Worm (Caenorhabditis elegans): Measurements from ENCODE around the gene tbc-7.

Gene tbc-7

DNA sequence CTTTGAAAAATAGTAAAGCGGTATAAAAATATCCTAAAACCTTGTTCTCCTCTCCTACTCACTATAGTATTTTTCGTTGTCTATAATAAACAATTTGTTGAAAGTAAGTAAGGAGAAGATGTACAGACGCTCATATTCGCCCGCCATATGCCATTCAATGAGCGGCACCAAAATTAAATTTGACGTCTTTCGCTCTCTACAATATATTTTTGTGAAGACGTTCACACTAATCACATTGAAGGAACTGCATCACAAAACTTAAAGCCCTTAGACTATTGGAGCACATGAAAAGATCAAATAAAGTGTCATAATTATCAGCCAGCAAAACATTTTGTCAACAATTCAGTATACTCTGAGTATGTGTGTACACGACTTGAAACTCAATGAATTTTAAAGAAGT lies 2.3 kb upstream of the tbc-7 start (continued):
- TF ChIP-seq hsf-1 (GFP tag; IDR thresholded peaks at IDR 0.05): no peak
- TF ChIP-seq him-1 (tag; optimal IDR thresholded peaks at IDR 0.05): no peak

DNA sequence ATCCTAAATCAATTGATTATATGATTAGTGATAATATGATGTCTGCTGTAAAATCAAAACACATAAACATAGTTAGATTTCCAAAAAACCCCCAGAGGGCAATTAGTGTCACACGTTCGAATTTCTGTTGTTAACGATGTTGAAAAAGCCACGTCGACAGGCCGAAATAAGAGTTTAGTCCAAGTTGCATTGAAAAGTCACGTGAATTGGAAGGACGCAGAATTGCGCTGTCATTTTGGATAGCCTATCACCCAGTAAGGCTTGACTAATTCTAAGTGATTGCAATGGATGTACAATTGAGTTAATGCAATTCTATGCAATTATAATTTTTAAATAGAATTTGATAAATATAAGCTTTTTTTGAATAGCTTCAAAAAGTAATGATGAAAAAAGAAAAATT lies 1.5 kb downstream of the tbc-7 start:
- TF ChIP-seq ztf-26 (tag; optimal IDR thresholded peaks at IDR 0.05): peak; percentile 24
- TF ChIP-seq C17E4.6 (GFP tag; IDR thresholded peaks at IDR 0.05): no peak

DNA sequence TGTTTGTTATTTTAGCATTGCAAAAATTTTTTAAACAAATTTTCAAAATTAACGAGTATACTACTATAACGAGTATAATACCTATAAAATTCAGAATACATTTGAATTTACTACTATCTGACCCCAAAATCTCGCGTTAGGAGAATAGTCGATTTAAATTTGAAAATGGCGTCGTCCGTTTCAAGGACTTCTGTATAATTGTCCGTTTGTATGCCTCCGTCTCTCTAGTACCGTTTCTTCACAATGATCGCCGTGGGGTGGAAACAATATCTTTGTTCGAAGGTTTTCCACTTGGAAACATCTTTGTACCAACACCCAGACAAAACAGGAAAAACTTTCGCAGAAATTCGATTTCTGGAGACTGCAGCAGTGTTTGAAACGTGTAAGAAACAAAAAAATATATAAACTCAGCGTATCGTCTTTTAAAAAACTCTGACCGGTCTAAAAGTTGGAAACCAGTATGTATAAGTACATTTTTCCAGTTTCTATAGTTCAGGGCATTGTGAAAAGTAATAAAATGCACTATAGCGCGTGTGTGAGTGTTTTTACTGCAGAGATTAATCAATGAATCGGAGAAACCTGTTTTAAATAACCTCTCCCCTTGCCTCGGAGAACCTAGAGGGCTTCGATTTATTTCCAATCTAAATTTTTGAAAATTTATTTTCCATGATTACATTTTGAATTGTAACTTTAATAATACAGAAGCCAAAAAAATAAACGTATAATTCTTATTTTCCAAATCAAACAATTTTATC lies 3.8 kb downstream of the tbc-7 start:
- TF ChIP-seq hrde-1 (tag; optimal IDR thresholded peaks at IDR 0.05; ENCODE audit: borderline replicate concordance) (no peak), nhr-179 (tag; optimal IDR thresholded peaks at IDR 0.05) (no peak), gei-17 (GFP tag; optimal IDR thresholded peaks at IDR 0.05) (no peak), nfya-1 (tag; optimal IDR thresholded peaks at IDR 0.05; ENCODE audit: borderline replicate concordance, insufficient read depth) (no peak), Y79H2A.3 (GFP tag; conservative IDR thresholded peaks at IDR 0.05) (no peak), madf-3 (GFP tag; IDR thresholded peaks at IDR 0.05) (no peak), B0336.3 (GFP tag; IDR thresholded peaks at IDR 0.05) (no peak), attf-3 (GFP tag; conservative IDR thresholded peaks at IDR 0.05) (no peak)

DNA sequence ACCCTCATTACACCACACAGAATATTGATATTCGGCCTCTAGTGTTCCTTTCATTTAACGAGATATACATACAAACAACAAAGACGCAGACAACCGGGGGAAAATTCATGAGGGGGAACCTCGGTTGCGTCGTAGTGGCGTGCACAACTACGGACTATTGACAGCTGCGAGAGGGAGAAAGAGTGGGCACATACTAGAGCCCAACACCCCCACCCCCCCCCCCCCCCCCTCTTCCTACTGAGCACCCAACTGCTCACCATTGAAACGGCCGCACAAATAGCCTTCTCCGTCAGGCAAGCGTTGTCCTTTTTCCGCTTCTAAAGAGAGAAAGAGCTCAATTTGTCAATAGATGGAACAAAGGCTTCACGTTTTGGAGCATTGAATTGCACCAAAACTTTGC lies 6.1 kb downstream of the tbc-7 start:
- TF ChIP-seq aptf-3 (GFP tag; IDR thresholded peaks at IDR 0.05): no peak
- no peak for TF ChIP-seq pha-4 (tag; optimal IDR thresholded peaks at IDR 0.05)
- no peak for TF ChIP-seq dox-1 (GFP tag; IDR thresholded peaks at IDR 0.05)
- TF ChIP-seq bed-2 (GFP tag; IDR thresholded peaks at IDR 0.05): no peak
- TF ChIP-seq K12H6.12 (tag; optimal IDR thresholded peaks at IDR 0.05): peak; percentile 68
- TF ChIP-seq athp-1 (tag; optimal IDR thresholded peaks at IDR 0.05): no peak
- TF ChIP-seq hmg-1.2 (GFP tag; IDR thresholded peaks at IDR 0.05): peak; percentile 25; the same call in 1 of the 2 replicates
- no peak for TF ChIP-seq ztf-25 (GFP tag; IDR thresholded peaks at IDR 0.05)
- TF ChIP-seq egrh-3 (GFP tag; IDR thresholded peaks at IDR 0.05): peak; percentile 56; the same call in 1 of the 2 replicates
- peak; percentile 38 for TF ChIP-seq ceh-27 (GFP tag; optimal IDR thresholded peaks at IDR 0.05)
- TF ChIP-seq unc-130 (GFP tag; optimal IDR thresholded peaks at IDR 0.05): no peak
- no peak for TF ChIP-seq hsf-1 (GFP tag; IDR thresholded peaks at IDR 0.05)
- TF ChIP-seq Y53G8AR.9 (GFP tag; conservative IDR thresholded peaks at IDR 0.05): no peak

DNA sequence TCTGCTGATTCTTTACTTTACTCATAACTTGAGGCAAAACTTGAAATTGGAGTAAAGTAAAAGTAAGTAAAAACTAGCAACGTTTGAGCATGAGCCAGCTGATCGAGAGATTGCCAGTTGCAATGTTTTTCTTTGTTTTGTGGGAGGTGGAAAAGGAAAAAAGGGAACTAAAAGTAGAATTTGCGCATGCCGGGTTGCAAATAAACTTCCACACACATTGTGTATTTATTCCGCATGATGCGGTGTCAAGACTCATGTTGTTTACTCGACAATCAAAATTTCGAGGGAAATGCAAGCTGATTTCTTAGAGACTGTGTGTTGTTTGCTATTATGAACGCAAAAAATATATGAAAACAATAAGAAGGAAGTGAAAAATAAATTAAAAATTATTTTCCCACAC lies 8.3 kb downstream of the tbc-7 start:
- no peak for TF ChIP-seq unc-130 (GFP tag; optimal IDR thresholded peaks at IDR 0.05)
- no peak for TF ChIP-seq ama-1 (optimal IDR thresholded peaks at IDR 0.05)
- no peak for TF ChIP-seq ama-1 (GFP tag; optimal IDR thresholded peaks at IDR 0.05)
- no peak for TF ChIP-seq F39B2.1 (GFP tag; IDR thresholded peaks at IDR 0.05)
- no peak for TF ChIP-seq ekl-4 (GFP tag; IDR thresholded peaks at IDR 0.05)
- TF ChIP-seq Y95B8A.8 (GFP tag; IDR thresholded peaks at IDR 0.05): no peak
- no peak for TF ChIP-seq nhr-120 (GFP tag; IDR thresholded peaks at IDR 0.05)
- no peak for TF ChIP-seq ZK185.1 (tag; optimal IDR thresholded peaks at IDR 0.05; ENCODE audit: poor library complexity, severe bottlenecking)
- no peak for TF ChIP-seq nfya-2 (GFP tag; IDR thresholded peaks at IDR 0.05)

Measured in whole organism, young adult.